Worm (Caenorhabditis elegans) whole organism, L1 larva: ENCODE data around the gene R02F11.11.

Source experiments
- C34B4.2 ChIP-seq: sonication (generic microtip); optimal IDR thresholded peaks from 2 replicates; lab custom pipeline; 2017; ENCODE audit warnings: mild to moderate bottlenecking, missing genetic modification characterization, missing compliant biosample characterization
- aha-1 ChIP-seq: fragments of 150-350 bp; optimal IDR thresholded peaks from 2 replicates; lab custom pipeline; 2014; ENCODE audit warnings: missing biosample characterization, missing genetic modification characterization
- alr-1 ChIP-seq: fragments of 200-800 bp; sonication (Bioruptor generic); optimal IDR thresholded peaks from 2 replicates; lab custom pipeline; 2018; ENCODE audit warnings: borderline replicate concordance, mild to moderate bottlenecking, missing genetic modification characterization, missing compliant biosample characterization
- aly-2 ChIP-seq: fragments of 150-350 bp; optimal IDR thresholded peaks from 2 replicates; lab custom pipeline; 2014; ENCODE audit warnings: missing biosample characterization, missing genetic modification characterization
- ceh-8 ChIP-seq: fragments of 200-800 bp; sonication (Bioruptor generic); optimal IDR thresholded peaks from 2 replicates; lab custom pipeline; 2018; ENCODE audit warnings: mild to moderate bottlenecking, missing genetic modification characterization, moderate library complexity, missing compliant biosample characterization
- ceh-90 ChIP-seq: sonication (generic microtip); optimal IDR thresholded peaks from 2 replicates; lab custom pipeline; 2016; ENCODE audit warnings: missing genetic modification characterization, missing compliant biosample characterization
- dpl-1 ChIP-seq, 3 experiments: fragments of 150-350 bp in 2 of 3; sonication (generic microtip) in 1 of 3; optimal IDR thresholded peaks; 2 replicates each; lab custom pipeline; 2014 to 2017; ENCODE audit warnings: missing biosample characterization in 3 of 3, missing genetic modification characterization in 3 of 3, missing genetic modification reagents in 3 of 3
- dsc-1 ChIP-seq: sonication (generic microtip); optimal IDR thresholded peaks from 2 replicates; lab custom pipeline; 2016; ENCODE audit warnings: mild to moderate bottlenecking, missing genetic modification characterization, missing compliant biosample characterization
- efl-3 ChIP-seq: fragments of 200-800 bp; sonication (Bioruptor generic); optimal IDR thresholded peaks from 2 replicates; lab custom pipeline; 2018; ENCODE audit warnings: mild to moderate bottlenecking, missing genetic modification characterization, missing compliant biosample characterization
- egl-27 ChIP-seq, 2 experiments: fragments of 150-350 bp in 1 of 2; sonication (generic microtip); optimal IDR thresholded peaks; 3 replicates each; lab custom pipeline; 2017 to 2018; ENCODE audit warnings: missing biosample characterization in 2 of 2, missing genetic modification characterization in 2 of 2, missing genetic modification reagents in 2 of 2
- elt-3 ChIP-seq, 6 experiments: fragments of 150-350 bp in 1 of 6; sonication (generic microtip); optimal IDR thresholded peaks; 2 replicates each; lab custom pipeline; 2017 to 2018; ENCODE audit warnings: missing biosample characterization in 6 of 6, missing genetic modification characterization in 6 of 6, inconsistent platforms in 1 of 6
- fkh-8 ChIP-seq: sonication (generic microtip); optimal IDR thresholded peaks from 2 replicates; lab custom pipeline; 2016; ENCODE audit warnings: mild to moderate bottlenecking, missing genetic modification characterization, missing compliant biosample characterization
- hlh-17 ChIP-seq: fragments of 200-800 bp; sonication (Bioruptor generic); optimal IDR thresholded peaks from 2 replicates; lab custom pipeline; 2018; ENCODE audit warnings: missing genetic modification characterization, mild to moderate bottlenecking, missing compliant biosample characterization, moderate library complexity, borderline replicate concordance
- hlh-4 ChIP-seq: sonication (generic microtip); optimal IDR thresholded peaks from 2 replicates; lab custom pipeline; 2016; ENCODE audit warnings: mild to moderate bottlenecking, missing genetic modification characterization, missing compliant biosample characterization
- hpl-2 ChIP-seq: fragments of 150-350 bp; optimal IDR thresholded peaks from 2 replicates; lab custom pipeline; 2014; ENCODE audit warnings: missing biosample characterization, missing genetic modification reagents, missing genetic modification characterization
- irx-1 ChIP-seq: sonication (generic microtip); optimal IDR thresholded peaks from 2 replicates; lab custom pipeline; 2016; ENCODE audit warnings: missing genetic modification characterization, missing compliant biosample characterization
- isw-1 ChIP-seq: fragments of 200-800 bp; sonication (Bioruptor generic); IDR thresholded peaks from 2 replicates; pipeline ENCODE4 v1.3.6; 2022; ENCODE audit warnings: missing genetic modification characterization, missing compliant biosample characterization
- lin-13 ChIP-seq: fragments of 150-350 bp; optimal IDR thresholded peaks from 2 replicates; lab custom pipeline; 2014; ENCODE audit warnings: missing biosample characterization, missing genetic modification reagents, missing genetic modification characterization
- lin-14 ChIP-seq: fragments of 200-800 bp; sonication (Bioruptor generic); optimal IDR thresholded peaks from 2 replicates; lab custom pipeline; 2018; ENCODE audit warnings: mild to moderate bottlenecking, missing genetic modification characterization, moderate library complexity, missing compliant biosample characterization
- lir-3 ChIP-seq: sonication (generic microtip); optimal IDR thresholded peaks from 2 replicates; lab custom pipeline; 2016; ENCODE audit warnings: mild to moderate bottlenecking, missing genetic modification characterization, moderate library complexity, missing compliant biosample characterization; ENCODE audit not compliant: poor library complexity
- mab-9 ChIP-seq: fragments of 200-800 bp; sonication (Bioruptor generic); IDR thresholded peaks from 2 replicates; pipeline ENCODE4 v1.3.6; 2022; ENCODE audit warnings: missing genetic modification reagents, missing genetic modification characterization, missing compliant biosample characterization
- mdl-1 ChIP-seq, 2 experiments: fragments of 150-350 bp; optimal IDR thresholded peaks; 2 replicates each; lab custom pipeline; 2014 to 2017; ENCODE audit warnings: missing biosample characterization in 2 of 2, missing genetic modification characterization in 2 of 2, inconsistent platforms in 1 of 2
- mep-1 ChIP-seq: fragments of 150-350 bp; optimal IDR thresholded peaks from 2 replicates; lab custom pipeline; 2014; ENCODE audit warnings: missing biosample characterization, missing genetic modification characterization
- nhr-11 ChIP-seq: fragments of 150-350 bp; optimal IDR thresholded peaks from 2 replicates; lab custom pipeline; 2014; ENCODE audit warnings: missing biosample characterization, missing genetic modification characterization
- nhr-20 ChIP-seq: sonication (generic microtip); optimal IDR thresholded peaks from 2 replicates; lab custom pipeline; 2016; ENCODE audit warnings: mild to moderate bottlenecking, missing genetic modification characterization, missing compliant biosample characterization
- nhr-237 ChIP-seq: fragments of 150-350 bp; optimal IDR thresholded peaks from 2 replicates; lab custom pipeline; 2014; ENCODE audit warnings: missing biosample characterization, missing genetic modification characterization
- nhr-28 ChIP-seq: fragments of 150-350 bp; optimal IDR thresholded peaks from 2 replicates; lab custom pipeline; 2014; ENCODE audit warnings: missing biosample characterization, missing genetic modification characterization
- nhr-47 ChIP-seq: sonication (generic microtip); optimal IDR thresholded peaks from 2 replicates; lab custom pipeline; 2016; ENCODE audit warnings: mild to moderate bottlenecking, missing genetic modification characterization, moderate library complexity, missing compliant biosample characterization
- nhr-71 ChIP-seq: sonication (generic microtip); optimal IDR thresholded peaks from 2 replicates; lab custom pipeline; 2016; ENCODE audit warnings: mild to moderate bottlenecking, missing genetic modification characterization, moderate library complexity, missing compliant biosample characterization
- nhr-77 ChIP-seq: fragments of 150-350 bp; optimal IDR thresholded peaks from 2 replicates; lab custom pipeline; 2014; ENCODE audit warnings: missing biosample characterization, missing genetic modification characterization
- nhr-84 ChIP-seq: sonication (generic microtip); optimal IDR thresholded peaks from 2 replicates; lab custom pipeline; 2017; ENCODE audit warnings: missing biosample characterization, missing genetic modification characterization
- pax-3 ChIP-seq: fragments of 200-800 bp; sonication (Bioruptor generic); optimal IDR thresholded peaks from 2 replicates; lab custom pipeline; 2018; ENCODE audit warnings: mild to moderate bottlenecking, missing genetic modification characterization, moderate library complexity, missing compliant biosample characterization
- pqm-1 ChIP-seq: sonication (generic microtip); optimal IDR thresholded peaks from 3 replicates; lab custom pipeline; 2017; ENCODE audit warnings: missing biosample characterization, missing genetic modification characterization
- rnt-1 ChIP-seq: sonication (generic microtip); optimal IDR thresholded peaks from 2 replicates; lab custom pipeline; 2016; ENCODE audit warnings: mild to moderate bottlenecking, missing genetic modification characterization, moderate library complexity, missing compliant biosample characterization
- skn-1 ChIP-seq: fragments of 150-350 bp; optimal IDR thresholded peaks from 2 replicates; lab custom pipeline; 2014; ENCODE audit warnings: missing biosample characterization, missing genetic modification characterization
- snu-23 ChIP-seq: sonication (generic microtip); optimal IDR thresholded peaks from 2 replicates; lab custom pipeline; 2016; ENCODE audit warnings: missing genetic modification characterization, missing compliant biosample characterization
- sox-4 ChIP-seq: sonication (generic microtip); optimal IDR thresholded peaks from 2 replicates; lab custom pipeline; 2016; ENCODE audit warnings: missing genetic modification characterization, missing compliant biosample characterization
- sptf-1 ChIP-seq: fragments of 150-350 bp; optimal IDR thresholded peaks from 2 replicates; lab custom pipeline; 2014; ENCODE audit warnings: missing biosample characterization, missing genetic modification characterization
- swsn-7 ChIP-seq: sonication (generic microtip); optimal IDR thresholded peaks from 2 replicates; lab custom pipeline; 2016; ENCODE audit warnings: missing genetic modification characterization, missing compliant biosample characterization
- unc-130 ChIP-seq: fragments of 150-350 bp; optimal IDR thresholded peaks from 2 replicates; lab custom pipeline; 2017; ENCODE audit warnings: missing biosample characterization, missing genetic modification characterization, inconsistent platforms
- unc-30 ChIP-seq: sonication (generic microtip); optimal IDR thresholded peaks from 2 replicates; lab custom pipeline; 2017; ENCODE audit warnings: missing biosample characterization, missing genetic modification characterization
- unc-62 ChIP-seq: fragments of 150-350 bp; optimal IDR thresholded peaks from 2 replicates; lab custom pipeline; 2014; ENCODE audit warnings: missing biosample characterization, missing genetic modification reagents, missing genetic modification characterization
- unc-86 ChIP-seq: sonication (generic microtip); optimal IDR thresholded peaks from 2 replicates; lab custom pipeline; 2016; ENCODE audit warnings: missing genetic modification characterization, missing compliant biosample characterization
- ztf-4 ChIP-seq: fragments of 150-350 bp; optimal IDR thresholded peaks from 2 replicates; lab custom pipeline; 2014; ENCODE audit warnings: missing biosample characterization, missing genetic modification characterization

Gene R02F11.11

DNA sequence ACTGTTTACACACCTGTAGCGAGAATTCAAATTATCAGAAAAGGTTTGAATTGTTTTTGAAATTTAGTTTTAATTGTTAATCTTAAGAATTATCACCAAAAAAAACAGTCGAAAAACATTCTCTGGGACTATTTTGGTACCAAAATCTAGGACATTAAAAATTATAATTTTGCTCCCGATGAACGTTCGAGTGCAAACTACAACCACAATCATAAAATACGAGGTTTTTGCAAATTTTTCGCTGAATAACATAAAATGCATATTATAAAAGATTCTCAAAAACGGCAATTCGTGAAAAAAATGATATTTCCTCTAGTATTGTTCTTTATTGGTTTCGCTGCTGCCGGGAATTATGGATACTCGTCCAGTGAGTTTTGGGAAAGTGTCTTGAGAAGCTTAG lies 1.3 kb upstream of the R02F11.11 start, which contains the start of gene R02F11.12:
Gene R02F11.12 (plus strand): TSS at position 301 of the 400 bp plus-strand sequence.
- TF ChIP-seq lir-3 (tag; lab: Kevin White, UChicago) (no peak), pqm-1 (no peak), nhr-84 (tag; lab: Kevin White, UChicago) (no peak), dpl-1 (GFP tag; optimal IDR thresholded peaks at IDR 0.05; lab: Kevin White, UChicago) (no peak), snu-23 (GFP tag; lab: Kevin White, UChicago) (no peak), aly-2 (tag; lab: Kevin White, UChicago) (no peak), efl-3 (GFP tag; lab: Kevin White, UChicago) (no peak), lin-13 (no peak), mdl-1 (tag; optimal IDR thresholded peaks at IDR 0.05; lab: Kevin White, UChicago) (no peak), mep-1 (tag; lab: Kevin White, UChicago) (no peak), unc-62 (GFP tag; lab: Kevin White, UChicago) (no peak), ztf-4 (tag; lab: Kevin White, UChicago) (no peak), sox-4 (tag; lab: Kevin White, UChicago) (no peak)

DNA sequence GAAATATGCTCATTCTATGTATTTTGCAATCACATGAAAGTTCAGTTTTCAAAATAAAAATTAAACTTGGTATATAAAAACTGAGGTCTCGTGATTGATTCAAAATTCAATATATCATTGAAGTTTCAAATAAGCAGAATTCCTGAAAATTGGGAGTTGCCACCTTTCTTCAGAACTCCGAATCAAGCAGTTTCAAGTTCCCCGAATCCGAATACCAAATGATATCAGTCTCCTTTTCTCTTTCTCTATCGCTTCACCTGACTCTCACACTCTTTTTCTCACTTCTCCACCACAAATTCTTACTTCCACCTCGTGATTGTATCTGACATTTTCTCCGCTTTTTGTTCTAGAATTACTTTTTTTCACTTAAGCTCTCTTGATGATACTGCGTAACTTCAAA lies 2.6 kb downstream of the R02F11.11 start, which contains the start of gene R02F11.2:
Gene R02F11.2 (plus strand): TSS at position 292 of the 400 bp plus-strand sequence.
- TF ChIP-seq ztf-4 (tag; lab: Kevin White, UChicago): peak; percentile 49
- peak; percentile 17 for TF ChIP-seq nhr-20 (tag; lab: Kevin White, UChicago)
- TF ChIP-seq skn-1 (tag; lab: Kevin White, UChicago): no peak
- TF ChIP-seq unc-30 (tag; lab: Kevin White, UChicago): no peak
- TF ChIP-seq sptf-1 (tag; lab: Kevin White, UChicago): no peak
- no peak for TF ChIP-seq nhr-28 (tag; lab: Kevin White, UChicago)
- no peak for TF ChIP-seq unc-130 (tag; lab: Kevin White, UChicago)
- no peak for TF ChIP-seq efl-3 (GFP tag; lab: Kevin White, UChicago)
- TF ChIP-seq nhr-11 (tag; lab: Kevin White, UChicago): peak; percentile 7
- TF ChIP-seq swsn-7: peak; percentile 28
- TF ChIP-seq aha-1: no peak
- TF ChIP-seq lin-14 (GFP tag; lab: Kevin White, UChicago): no peak
- TF ChIP-seq fkh-8 (tag; lab: Kevin White, UChicago): peak; percentile 96
- TF ChIP-seq sox-4 (tag; lab: Kevin White, UChicago): peak; percentile 52
- TF ChIP-seq hpl-2 (GFP tag; lab: Kevin White, UChicago): no peak
- TF ChIP-seq mab-9 (GFP tag; lab: Robert Waterston, UW): no peak
- no peak for TF ChIP-seq egl-27 (tag; optimal IDR thresholded peaks at IDR 0.05; lab: Kevin White, UChicago)
- TF ChIP-seq ceh-8 (GFP tag; lab: Kevin White, UChicago): no peak
- TF ChIP-seq ceh-90 (tag; lab: Kevin White, UChicago): no peak
- peak; percentile 51 for TF ChIP-seq pax-3 (tag; lab: Kevin White, UChicago)
- no peak for TF ChIP-seq alr-1 (tag; lab: Kevin White, UChicago)
- TF ChIP-seq isw-1: no peak
- no peak for TF ChIP-seq nhr-237
- TF ChIP-seq dpl-1 (GFP tag; optimal IDR thresholded peaks at IDR 0.05; lab: Kevin White, UChicago): no peak
- peak; percentile 85 for TF ChIP-seq nhr-71 (tag; lab: Kevin White, UChicago)
- peak; percentile 92 for TF ChIP-seq hlh-4 (tag; lab: Kevin White, UChicago)
- TF ChIP-seq lir-3 (tag; lab: Kevin White, UChicago): no peak
- no peak for TF ChIP-seq hlh-17 (GFP tag; lab: Kevin White, UChicago)
- TF ChIP-seq nhr-84 (tag; lab: Kevin White, UChicago): no peak
- no peak for TF ChIP-seq C34B4.2 (tag; lab: Kevin White, UChicago)
- peak; percentile 74 for TF ChIP-seq nhr-47 (tag; lab: Kevin White, UChicago)
- no peak for TF ChIP-seq rnt-1 (tag; lab: Kevin White, UChicago)
- TF ChIP-seq irx-1: no peak
- TF ChIP-seq unc-86 (tag; lab: Kevin White, UChicago): no peak
- no peak for TF ChIP-seq elt-3 (tag; optimal IDR thresholded peaks at IDR 0.05; lab: Kevin White, UChicago)
- TF ChIP-seq lin-13: no peak
- TF ChIP-seq nhr-77 (tag; lab: Kevin White, UChicago): no peak
- no peak for TF ChIP-seq dsc-1
